Worm (Caenorhabditis elegans) whole organism, late embryonic: Measurements from ENCODE around the gene cyp-35A4.

ENCODE experiments used
- C08G9.2 ChIP-seq: sonication (generic microtip); optimal IDR thresholded peaks from 2 replicates; lab custom pipeline; 2016; ENCODE audit warnings: mild to moderate bottlenecking, missing genetic modification characterization, moderate library complexity, missing compliant biosample characterization
- F13H6.1 ChIP-seq: sonication (generic microtip); optimal IDR thresholded peaks from 2 replicates; lab custom pipeline; 2016; ENCODE audit warnings: missing genetic modification characterization, missing compliant biosample characterization
- T23F11.4 ChIP-seq: fragments of 200-800 bp; sonication (Bioruptor generic); optimal IDR thresholded peaks from 2 replicates; lab custom pipeline; 2018; ENCODE audit warnings: mild to moderate bottlenecking, missing genetic modification characterization, missing compliant biosample characterization
- ceh-14 ChIP-seq: sonication (generic microtip); optimal IDR thresholded peaks from 2 replicates; lab custom pipeline; 2016; ENCODE audit warnings: missing genotype, missing genetic modification characterization, missing compliant biosample characterization
- ceh-18 ChIP-seq: sonication (generic microtip); optimal IDR thresholded peaks from 2 replicates; lab custom pipeline; 2016; ENCODE audit warnings: missing genetic modification characterization, missing compliant biosample characterization
- ceh-30 ChIP-seq: fragments of 150-350 bp; optimal IDR thresholded peaks from 2 replicates; lab custom pipeline; 2014; ENCODE audit warnings: missing biosample characterization, missing genetic modification characterization
- ceh-34 ChIP-seq: sonication (generic microtip); optimal IDR thresholded peaks from 2 replicates; lab custom pipeline; 2016; ENCODE audit warnings: mild to moderate bottlenecking, missing genetic modification characterization, missing compliant biosample characterization
- ceh-6 ChIP-seq: fragments of 200-800 bp; sonication (Bioruptor generic); optimal IDR thresholded peaks from 2 replicates; lab custom pipeline; 2018; ENCODE audit warnings: mild to moderate bottlenecking, missing genetic modification characterization, missing compliant biosample characterization
- dve-1 ChIP-seq: sonication (generic microtip); optimal IDR thresholded peaks from 2 replicates; lab custom pipeline; 2017; ENCODE audit warnings: antibody characterized with exemption, mild to moderate bottlenecking, missing genetic modification characterization, missing compliant biosample characterization
- fax-1 ChIP-seq: sonication (generic microtip); optimal IDR thresholded peaks from 2 replicates; lab custom pipeline; 2016; ENCODE audit warnings: missing genotype, missing genetic modification characterization, missing compliant biosample characterization
- hlh-15 ChIP-seq: sonication (generic microtip); optimal IDR thresholded peaks from 2 replicates; lab custom pipeline; 2016; ENCODE audit warnings: missing genetic modification characterization, missing compliant biosample characterization
- hlh-30 ChIP-seq: sonication (generic microtip); optimal IDR thresholded peaks from 2 replicates; lab custom pipeline; 2017; ENCODE audit warnings: antibody characterized with exemption, missing genetic modification characterization, missing compliant biosample characterization; ENCODE audit not compliant: insufficient read depth
- hlh-6 ChIP-seq: sonication (generic microtip); optimal IDR thresholded peaks from 2 replicates; lab custom pipeline; 2016; ENCODE audit warnings: missing genotype, missing genetic modification characterization, missing compliant biosample characterization
- mec-3 ChIP-seq: sonication (generic microtip); optimal IDR thresholded peaks from 2 replicates; lab custom pipeline; 2016; ENCODE audit warnings: borderline replicate concordance, missing genetic modification characterization, missing compliant biosample characterization
- nhr-11 ChIP-seq: fragments of 150-350 bp; optimal IDR thresholded peaks from 2 replicates; lab custom pipeline; 2014; ENCODE audit warnings: missing biosample characterization, missing genetic modification characterization
- npax-4 ChIP-seq: sonication (generic microtip); optimal IDR thresholded peaks from 2 replicates; lab custom pipeline; 2016; ENCODE audit warnings: missing genetic modification characterization, missing compliant biosample characterization
- odd-2 ChIP-seq: sonication (generic microtip); optimal IDR thresholded peaks from 2 replicates; lab custom pipeline; 2017; ENCODE audit warnings: antibody characterized with exemption, mild to moderate bottlenecking, missing genetic modification characterization, missing compliant biosample characterization
- pat-9 ChIP-seq: fragments of 200-800 bp; sonication (Bioruptor generic); optimal IDR thresholded peaks from 2 replicates; lab custom pipeline; 2018; ENCODE audit warnings: mild to moderate bottlenecking, missing genetic modification characterization, moderate library complexity, missing compliant biosample characterization
- pax-1 ChIP-seq: fragments of 150-350 bp; optimal IDR thresholded peaks from 2 replicates; lab custom pipeline; 2014; ENCODE audit warnings: missing biosample characterization, missing genetic modification characterization
- pha-4 ChIP-seq: fragments of 150-350 bp; optimal IDR thresholded peaks from 2 replicates; lab custom pipeline; 2018; ENCODE audit warnings: missing biosample characterization, missing genetic modification reagents, missing genetic modification characterization
- pqm-1 ChIP-seq: sonication (generic microtip); optimal IDR thresholded peaks from 2 replicates; lab custom pipeline; 2016; ENCODE audit warnings: missing genetic modification characterization, missing compliant biosample characterization
- pros-1 ChIP-seq: fragments of 150-350 bp; optimal IDR thresholded peaks from 2 replicates; lab custom pipeline; 2014; ENCODE audit warnings: missing biosample characterization, missing genetic modification reagents, missing genetic modification characterization
- rnt-1 ChIP-seq: sonication (generic microtip); optimal IDR thresholded peaks from 2 replicates; lab custom pipeline; 2016; ENCODE audit warnings: missing genetic modification characterization, missing compliant biosample characterization
- sox-4 ChIP-seq: sonication (generic microtip); optimal IDR thresholded peaks from 2 replicates; lab custom pipeline; 2017; ENCODE audit warnings: mild to moderate bottlenecking, missing genetic modification characterization, inconsistent platforms, missing compliant biosample characterization
- syd-9 ChIP-seq: sonication (generic microtip); optimal IDR thresholded peaks from 2 replicates; lab custom pipeline; 2016; ENCODE audit warnings: mild to moderate bottlenecking, missing genetic modification characterization, moderate library complexity, missing compliant biosample characterization
- ttx-3 ChIP-seq: sonication (generic microtip); optimal IDR thresholded peaks from 2 replicates; lab custom pipeline; 2016; ENCODE audit warnings: missing genetic modification reagents, missing genetic modification characterization, missing compliant biosample characterization
- unc-86 ChIP-seq: sonication (generic microtip); optimal IDR thresholded peaks from 2 replicates; lab custom pipeline; 2016; ENCODE audit warnings: missing genetic modification characterization, missing compliant biosample characterization

cyp-35A4 gene

ce11 chrV:4080546-4080945, 49.1 kb downstream of the cyp-35A4 start:
- no peak for TF ChIP-seq mec-3
- no peak for TF ChIP-seq dve-1 (tag; lab: Kevin White, UChicago)
- TF ChIP-seq npax-4 (tag; lab: Kevin White, UChicago) = no peak
- no peak for TF ChIP-seq C08G9.2 (tag; lab: Kevin White, UChicago)
- no peak for TF ChIP-seq fax-1 (tag; lab: Kevin White, UChicago)
- TF ChIP-seq sox-4 (tag; lab: Kevin White, UChicago) = no peak
- TF ChIP-seq pros-1 (tag; lab: Kevin White, UChicago) = no peak
- TF ChIP-seq hlh-30 = no peak
- no peak for TF ChIP-seq unc-86
- TF ChIP-seq pha-4 (tag; lab: Kevin White, UChicago) = no peak
- TF ChIP-seq odd-2 = no peak
- no peak for TF ChIP-seq ceh-6 (GFP tag; lab: Kevin White, UChicago)
- TF ChIP-seq ceh-18 (tag; lab: Kevin White, UChicago) = no peak
- TF ChIP-seq T23F11.4 (GFP tag; lab: Kevin White, UChicago) = no peak
- TF ChIP-seq pax-1 (tag; lab: Kevin White, UChicago) = no peak
- no peak for TF ChIP-seq ceh-30 (tag; lab: Kevin White, UChicago)
- no peak for TF ChIP-seq F13H6.1 (tag; lab: Kevin White, UChicago)
- no peak for TF ChIP-seq ttx-3 (tag; lab: Kevin White, UChicago)
- TF ChIP-seq pqm-1 (tag; lab: Kevin White, UChicago) = no peak
- TF ChIP-seq, all 69 proteins: peak for 0

DNA sequence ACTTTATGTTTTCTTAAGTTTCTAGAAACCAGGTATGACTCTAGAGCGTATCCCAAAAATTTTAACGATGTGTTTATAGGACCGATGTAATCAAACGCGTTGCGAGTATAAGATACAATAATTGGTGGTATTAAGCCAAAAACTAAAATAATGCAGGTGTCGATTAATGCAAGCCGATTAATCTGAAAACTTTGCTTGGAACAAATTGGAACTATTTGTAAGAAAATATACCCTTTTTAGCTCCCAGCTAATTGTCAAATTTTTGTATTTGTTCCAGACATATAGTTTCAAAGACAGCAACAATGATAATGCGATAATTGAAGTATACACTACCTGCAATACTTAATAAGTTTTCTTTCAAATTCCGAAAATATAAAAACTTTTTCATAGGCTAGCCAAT, 49.9 kb downstream of the cyp-35A4 start, which contains the start of gene srh-211:
Gene srh-211, minus strand, starts transcription at position 101 of the 400 bp plus-strand sequence.
- TF ChIP-seq nhr-11 (tag; lab: Kevin White, UChicago) = no peak
- no peak for TF ChIP-seq rnt-1 (tag; lab: Kevin White, UChicago)
- TF ChIP-seq T23F11.4 (GFP tag; lab: Kevin White, UChicago) = no peak
- TF ChIP-seq pat-9 (tag; lab: Kevin White, UChicago) = no peak
- TF ChIP-seq pros-1 (tag; lab: Kevin White, UChicago) = no peak
- TF ChIP-seq dve-1 (tag; lab: Kevin White, UChicago) = no peak
- TF ChIP-seq ceh-34 (tag; lab: Kevin White, UChicago) = no peak

DNA sequence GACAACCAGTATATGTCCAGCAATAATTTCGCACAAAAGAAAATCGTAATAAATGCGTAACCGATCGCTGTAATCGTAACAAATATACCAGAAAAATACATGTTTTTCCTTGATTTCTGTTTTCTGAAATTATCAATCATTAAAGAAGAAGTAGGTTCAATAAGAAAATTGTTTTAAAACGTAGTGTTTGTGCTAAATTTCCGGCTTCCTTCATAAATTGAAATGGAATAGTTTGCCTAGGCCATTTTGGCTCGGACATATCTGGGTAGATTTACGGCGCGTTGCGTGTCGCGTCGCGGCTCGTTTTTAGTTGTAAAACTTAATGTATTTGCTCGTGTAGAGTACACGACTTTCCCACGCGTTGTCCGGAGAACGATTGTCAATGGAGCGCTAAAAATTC, 51.5 kb downstream of the cyp-35A4 start, which contains the start of gene F38H12.5:
Gene F38H12.5, minus strand, starts transcription at position 101 of the 400 bp plus-strand sequence.
- no peak for TF ChIP-seq ceh-14 (tag; lab: Kevin White, UChicago)
- no peak for TF ChIP-seq nhr-11 (tag; lab: Kevin White, UChicago)
- no peak for TF ChIP-seq unc-86
- no peak for TF ChIP-seq hlh-6 (tag; lab: Kevin White, UChicago)
- TF ChIP-seq syd-9 (tag; lab: Kevin White, UChicago) = no peak
- TF ChIP-seq hlh-15 (tag; lab: Kevin White, UChicago) = no peak
- TF ChIP-seq, all 69 proteins: peak for 0
